Worm (Caenorhabditis elegans): ENCODE measurements around the gene M02B7.2.

The M02B7.2 gene

DNA sequence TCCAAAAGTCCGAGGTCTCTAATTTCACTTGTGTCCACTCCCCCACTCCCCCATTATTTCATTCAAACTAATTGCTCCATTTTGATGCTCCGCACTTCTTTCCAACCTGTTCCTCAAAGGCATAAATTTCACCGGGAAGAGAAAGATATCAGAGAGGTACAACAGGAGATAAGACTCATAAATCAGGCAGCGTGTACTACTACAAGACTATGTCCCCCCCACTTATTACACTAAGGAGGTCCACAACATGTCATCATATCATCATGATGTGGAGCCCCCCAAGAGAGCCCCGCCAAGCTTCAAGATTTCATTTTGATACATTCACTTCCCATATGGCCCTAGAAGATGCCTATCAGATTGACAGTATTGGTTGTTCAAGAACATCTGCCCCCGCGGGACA, 37.9 kb upstream of the M02B7.2 start:
- TF ChIP-seq hlh-8 (tag; optimal IDR thresholded peaks at IDR 0.05) = no peak
- peak; percentile 82 for TF ChIP-seq unc-55 (GFP tag; optimal IDR thresholded peaks at IDR 0.05)

DNA sequence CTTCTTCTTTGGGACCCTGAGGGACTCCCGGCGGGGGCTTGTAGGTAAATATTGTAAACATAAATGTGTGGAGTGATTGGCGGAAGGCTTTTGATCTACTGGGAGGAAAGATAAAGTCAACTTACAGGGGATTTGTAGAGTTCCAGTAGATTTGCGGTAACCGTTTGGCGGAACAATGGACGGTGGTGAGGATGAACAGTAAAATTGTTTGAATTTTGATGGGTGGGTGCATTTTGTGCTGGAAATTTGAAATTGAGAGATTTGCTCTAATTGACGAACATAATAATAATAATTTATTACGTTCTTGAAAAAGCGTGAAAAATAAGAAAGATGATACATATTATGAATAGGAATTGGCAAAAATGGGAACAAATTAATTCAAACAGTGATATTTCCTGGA, 36.8 kb upstream of the M02B7.2 start, which contains the start of gene vab-2:
Gene vab-2, minus strand, starts transcription at position 238 of the 400 bp plus-strand sequence.
- no peak for TF ChIP-seq ama-1 (optimal IDR thresholded peaks at IDR 0.05)
- TF ChIP-seq ttx-3 (tag; optimal IDR thresholded peaks at IDR 0.05) = no peak
- TF ChIP-seq dve-1 (tag; optimal IDR thresholded peaks at IDR 0.05) = no peak
- no peak for TF ChIP-seq ceh-6 (GFP tag; optimal IDR thresholded peaks at IDR 0.05)

ce11 chrIV:3767749-3768148, 35.6 kb upstream of the M02B7.2 start:
- no peak for TF ChIP-seq unc-42 (tag; optimal IDR thresholded peaks at IDR 0.05)

DNA sequence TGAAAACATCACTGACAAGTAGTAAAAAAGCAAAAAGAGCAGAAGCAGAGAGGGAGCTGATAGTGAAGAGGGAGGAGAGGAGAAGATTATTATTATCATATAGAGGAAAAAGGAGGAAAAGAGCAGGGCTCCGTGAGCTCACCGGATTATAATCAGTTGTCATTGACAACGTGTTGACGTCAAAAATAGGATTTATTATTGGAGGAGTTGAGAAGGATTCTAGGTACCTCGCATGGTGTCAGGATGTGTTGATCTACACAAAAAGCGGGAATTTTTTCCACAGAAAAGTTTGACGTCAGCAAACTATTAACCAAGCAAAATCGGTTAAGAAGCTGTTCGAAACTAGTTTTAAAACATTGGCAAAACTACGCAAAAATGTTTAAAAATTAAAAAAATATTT, 29.2 kb upstream of the M02B7.2 start:
- TF ChIP-seq tbx-2 (tag; optimal IDR thresholded peaks at IDR 0.05) = no peak

- TF ChIP-seq unc-55 (GFP tag; optimal IDR thresholded peaks at IDR 0.05) = peak; percentile 75
- TF ChIP-seq lin-11 (tag; optimal IDR thresholded peaks at IDR 0.05) = no peak
Observed at ce11 chrIV:3781539-3781938, 21.8 kb upstream of the M02B7.2 start.

- TF ChIP-seq ztf-16 (tag; optimal IDR thresholded peaks at IDR 0.05) (no peak), fkh-6 (tag; optimal IDR thresholded peaks at IDR 0.05) (no peak), pqm-1 (tag; optimal IDR thresholded peaks at IDR 0.05) (no peak), hlh-6 (tag; optimal IDR thresholded peaks at IDR 0.05) (no peak), pha-4 (tag; optimal IDR thresholded peaks at IDR 0.05) (no peak), ahr-1 (tag; optimal IDR thresholded peaks at IDR 0.05) (no peak), ceh-34 (tag; optimal IDR thresholded peaks at IDR 0.05) (no peak), odd-2 (tag; optimal IDR thresholded peaks at IDR 0.05) (no peak), pha-2 (tag; optimal IDR thresholded peaks at IDR 0.05) (no peak), C38D4.7 (GFP tag; optimal IDR thresholded peaks at IDR 0.05) (no peak), dve-1 (tag; optimal IDR thresholded peaks at IDR 0.05) (no peak), ceh-45 (GFP tag; IDR thresholded peaks at IDR 0.05) (no peak), tbx-2 (tag; optimal IDR thresholded peaks at IDR 0.05) (no peak), ceh-22 (tag; optimal IDR thresholded peaks at IDR 0.05) (no peak), elt-2 (tag; optimal IDR thresholded peaks at IDR 0.05) (no peak), npax-4 (tag; optimal IDR thresholded peaks at IDR 0.05) (no peak), pag-3 (tag; optimal IDR thresholded peaks at IDR 0.05; ENCODE audit: borderline replicate concordance) (no peak), ceh-14 (tag; optimal IDR thresholded peaks at IDR 0.05) (no peak), sox-2 (GFP tag; IDR thresholded peaks at IDR 0.05) (no peak), fax-1 (tag; optimal IDR thresholded peaks at IDR 0.05) (no peak)
Observed at ce11 chrIV:3783910-3784309, 19.5 kb upstream of the M02B7.2 start, which contains the start of gene glct-6. glct-6 (plus strand) TSS chrIV:3784210.

DNA sequence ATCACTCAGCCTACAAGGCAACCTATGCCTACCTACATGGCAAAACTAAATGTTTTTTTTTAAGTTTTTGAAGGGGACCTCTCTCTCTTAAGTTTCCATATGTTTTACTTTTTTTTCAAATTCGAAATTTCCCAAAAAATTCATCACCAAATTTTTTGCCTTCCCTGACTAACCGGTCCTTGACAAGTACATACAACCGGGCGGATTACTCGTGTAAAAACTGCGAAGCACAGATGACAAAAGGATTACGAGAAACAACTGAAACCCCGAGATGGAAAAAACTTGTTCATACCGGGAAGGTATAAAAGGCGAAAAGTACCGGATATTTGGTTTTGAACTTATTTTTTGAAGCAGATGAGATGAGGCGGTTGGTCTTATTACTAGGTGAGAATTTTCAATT, 8.9 kb upstream of the M02B7.2 start, which contains the start of gene K09B3.1:
Gene K09B3.1, plus strand, starts transcription at position 301 of the 400 bp plus-strand sequence.
- TF ChIP-seq unc-3 (GFP tag; conservative IDR thresholded peaks at IDR 0.05) (no peak), unc-3 (tag; optimal IDR thresholded peaks at IDR 0.05) (no peak), K02D7.2 (tag; optimal IDR thresholded peaks at IDR 0.05) (no peak), che-1 (tag; optimal IDR thresholded peaks at IDR 0.05) (no peak), T23F11.4 (GFP tag; optimal IDR thresholded peaks at IDR 0.05) (no peak), hlh-13 (GFP tag; optimal IDR thresholded peaks at IDR 0.05) (no peak), odd-2 (tag; optimal IDR thresholded peaks at IDR 0.05) (no peak), C08G9.2 (tag; optimal IDR thresholded peaks at IDR 0.05) (no peak), ztf-16 (tag; optimal IDR thresholded peaks at IDR 0.05) (no peak), pha-2 (tag; optimal IDR thresholded peaks at IDR 0.05) (no peak), ceh-30 (tag; optimal IDR thresholded peaks at IDR 0.05) (no peak), hlh-15 (tag; optimal IDR thresholded peaks at IDR 0.05) (no peak), ceh-24 (tag; optimal IDR thresholded peaks at IDR 0.05) (no peak), nhr-232 (tag; optimal IDR thresholded peaks at IDR 0.05) (no peak), elt-4 (tag; optimal IDR thresholded peaks at IDR 0.05) (no peak), nfya-1 (tag; optimal IDR thresholded peaks at IDR 0.05) (no peak)
